Fruit fly (Drosophila melanogaster): Measurements from ENCODE around the gene Cpr66D.

The Cpr66D gene

DNA sequence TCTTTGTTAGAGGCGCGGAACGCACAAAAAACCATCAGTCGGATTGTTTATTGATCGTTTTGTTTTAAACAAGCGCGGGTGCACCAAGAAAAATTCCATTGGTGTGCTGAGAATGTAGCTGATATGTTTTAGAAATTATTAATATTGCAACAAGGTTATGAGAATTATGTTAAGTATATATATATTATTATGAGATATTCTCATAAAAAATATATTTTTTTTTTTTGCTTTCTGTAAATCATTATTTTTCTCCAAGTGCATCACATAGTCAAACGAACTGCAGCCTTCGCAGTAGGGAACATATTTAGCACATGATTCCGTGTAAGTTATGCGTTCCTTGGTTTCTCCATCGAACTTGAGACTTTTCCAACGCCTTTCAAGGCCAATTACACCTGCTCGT, 11.3 kb upstream of the Cpr66D start (continued):
- TF ChIP-seq ham (GFP tag; IDR thresholded peaks at IDR 0.05), result no peak

DNA sequence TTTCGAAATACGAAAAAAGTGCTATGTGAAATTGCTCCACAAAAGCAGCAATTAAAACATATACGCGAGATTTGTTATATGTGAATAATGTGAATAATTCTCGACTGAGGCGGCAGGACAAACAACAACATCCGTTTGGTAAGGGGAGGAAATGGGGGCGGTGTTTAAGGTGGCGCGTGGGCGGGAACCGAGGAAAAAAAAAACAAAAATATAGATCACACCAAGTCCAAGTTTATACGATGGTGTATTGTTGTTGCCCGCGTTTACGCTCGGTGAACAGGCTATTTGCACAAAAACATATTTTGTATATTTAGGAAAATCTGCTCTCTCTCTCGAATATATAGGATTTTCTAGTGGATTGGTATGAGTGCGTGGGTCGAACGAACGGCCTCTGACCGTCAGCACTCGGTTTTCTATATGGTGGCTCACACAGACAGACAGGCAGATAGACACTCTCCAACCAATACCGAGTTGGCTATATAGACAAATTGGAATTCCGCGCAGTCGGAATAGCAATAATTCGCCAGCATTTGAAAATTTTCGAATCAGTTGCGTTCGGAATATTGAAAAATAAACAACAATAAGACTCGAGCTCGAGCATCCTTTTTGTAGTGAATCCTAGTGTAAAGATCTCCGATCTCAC, 10.4 kb upstream of the Cpr66D start:
- TF ChIP-seq peb (GFP tag; IDR thresholded peaks at IDR 0.05) (no peak), cg (GFP tag; optimal IDR thresholded peaks at IDR 0.05) (peak; percentile 0), hbn (GFP tag; IDR thresholded peaks at IDR 0.05; ENCODE audit: partially characterized antibody) (no peak), Deaf1 (tag; optimal IDR thresholded peaks at IDR 0.05) (peak; percentile 22), schlank (tag; optimal IDR thresholded peaks at IDR 0.05) (no peak), CG4360 (GFP tag; IDR thresholded peaks at IDR 0.05) (no peak), CG12769 (tag; optimal IDR thresholded peaks at IDR 0.05) (peak; percentile 51), crol (GFP tag; IDR thresholded peaks at IDR 0.05) (0 out of 2 replicates have a peak, but pooled peaks have one; percentile 11), sr (GFP tag; IDR thresholded peaks at IDR 0.05) (peak; percentile 87), ase (GFP tag; IDR thresholded peaks at IDR 0.05) (no peak), sd (tag; optimal IDR thresholded peaks at IDR 0.05) (peak; percentile 88), Med (GFP tag) (peak; percentile 73), CG8359 (GFP tag; optimal IDR thresholded peaks at IDR 0.05; ENCODE audit: borderline replicate concordance) (no peak), CG10543 (GFP tag; optimal IDR thresholded peaks at IDR 0.05) (peak; percentile 65)

DNA sequence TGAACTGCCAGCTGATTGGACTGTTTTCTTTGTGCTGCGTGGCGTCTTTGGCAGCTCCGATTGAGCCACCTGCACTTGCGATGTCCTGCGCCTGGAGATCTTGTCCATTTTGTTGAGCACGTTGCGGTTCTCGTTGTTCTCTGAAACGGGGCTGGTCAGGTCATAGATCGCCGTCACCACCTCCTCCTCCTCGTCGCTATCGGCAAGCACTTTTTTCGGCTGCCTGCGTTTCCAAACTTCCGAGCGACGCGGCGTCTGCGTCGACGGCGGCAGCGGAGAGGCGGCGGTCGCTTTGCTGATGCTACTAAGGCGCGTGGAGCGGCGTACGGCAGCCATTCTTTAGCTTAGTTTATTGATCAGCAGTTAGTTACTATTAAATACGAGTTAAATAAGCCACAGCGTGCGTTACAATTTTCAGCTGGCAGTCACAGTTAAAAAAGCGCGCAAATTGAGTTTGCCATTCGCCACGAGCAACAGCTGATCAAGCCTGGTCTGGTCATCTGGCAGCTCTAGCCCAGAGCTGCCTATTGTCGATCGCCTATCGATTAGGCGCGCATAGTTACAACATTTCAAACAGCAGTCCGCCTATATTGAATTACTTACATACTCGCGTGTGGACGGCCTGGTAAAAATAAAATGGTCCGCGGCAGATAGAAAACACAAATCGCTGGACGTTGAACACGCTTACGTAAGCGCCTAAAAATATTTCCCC, 6.5 kb upstream of the Cpr66D start, which contains the start of gene Cdc6:
Cdc6 (minus strand) TSS at position 456 of the 712 bp plus-strand sequence.
- no peak for TF ChIP-seq Ets65A (GFP tag)
- TF ChIP-seq vvl (GFP tag; IDR thresholded peaks at IDR 0.05), result no peak
- TF ChIP-seq CG6791 (GFP tag; IDR thresholded peaks at IDR 0.05; ENCODE audit: partially characterized antibody), result peak; percentile 66; the same call in 1 of the 3 replicates
- TF ChIP-seq CG14860 (GFP tag; IDR thresholded peaks at IDR 0.05; ENCODE audit: partially characterized antibody), result no peak
- TF ChIP-seq D19B (GFP tag; optimal IDR thresholded peaks at IDR 0.05), result no peak
- peak; percentile 3 for TF ChIP-seq CG2712 (tag; optimal IDR thresholded peaks at IDR 0.05)
- no peak for TF ChIP-seq twi (tag; optimal IDR thresholded peaks at IDR 0.05)
- no peak for TF ChIP-seq CG43689 (GFP tag; IDR thresholded peaks at IDR 0.05)
- TF ChIP-seq ken (GFP tag; IDR thresholded peaks at IDR 0.05), result no peak
- TF ChIP-seq CG7928 (GFP tag; optimal IDR thresholded peaks at IDR 0.05), result no peak
- no peak for TF ChIP-seq row (GFP tag; IDR thresholded peaks at IDR 0.05)
- TF ChIP-seq CG4282 (GFP tag; optimal IDR thresholded peaks at IDR 0.05), result no peak
- TF ChIP-seq CG7839 (tag; optimal IDR thresholded peaks at IDR 0.05), result no peak
- peak; percentile 58 for TF ChIP-seq gsb-n (tag; optimal IDR thresholded peaks at IDR 0.05)
- TF ChIP-seq CG17802 (tag; optimal IDR thresholded peaks at IDR 0.05), result no peak
- no peak for TF ChIP-seq NC2β (GFP tag; optimal IDR thresholded peaks at IDR 0.05)
- no peak for TF ChIP-seq GATAe (GFP tag; conservative IDR thresholded peaks at IDR 0.05)
- TF ChIP-seq CG17912 (GFP tag; optimal IDR thresholded peaks at IDR 0.05), result no peak
- TF ChIP-seq CG32532 (GFP tag; IDR thresholded peaks at IDR 0.05), result no peak
- TF ChIP-seq Scr (GFP tag; IDR thresholded peaks at IDR 0.05; ENCODE audit: partially characterized antibody), result peak; percentile 34; the same call in 1 of the 2 replicates
- peak; percentile 20 for TF ChIP-seq Ets97D (GFP tag; optimal IDR thresholded peaks at IDR 0.05)
- TF ChIP-seq sug (tag; optimal IDR thresholded peaks at IDR 0.05), result no peak
- TF ChIP-seq pho (GFP tag; optimal IDR thresholded peaks at IDR 0.05), result no peak
- no peak for TF ChIP-seq CG8089 (GFP tag; optimal IDR thresholded peaks at IDR 0.05)
- TF ChIP-seq croc (GFP tag; conservative IDR thresholded peaks at IDR 0.05), result no peak
- TF ChIP-seq Vsx1 (GFP tag; optimal IDR thresholded peaks at IDR 0.05), result no peak
- peak; percentile 74 for TF ChIP-seq CG17186 (GFP tag; optimal IDR thresholded peaks at IDR 0.05)
- TF ChIP-seq CG4820 (GFP tag; optimal IDR thresholded peaks at IDR 0.05), result no peak
- TF ChIP-seq usp (GFP tag; optimal IDR thresholded peaks at IDR 0.05), result no peak
- TF ChIP-seq Xbp1 (GFP tag; optimal IDR thresholded peaks at IDR 0.05), result no peak
- TF ChIP-seq CG2202 (tag; optimal IDR thresholded peaks at IDR 0.05), result no peak
- TF ChIP-seq CG12744 (GFP tag; optimal IDR thresholded peaks at IDR 0.05), result no peak
